Fruit fly (Drosophila melanogaster) whole organism, embryonic: Measurements from ENCODE around the gene CG7332.
A peak's percentile ranks its signal among the peaks of the same experiment; 100 is the strongest.

Experiments
- BEAF-32 ChIP-seq: fragments of 200-800 bp; sonication (Bioruptor generic); optimal IDR thresholded peaks from 3 replicates; lab custom pipeline; 2017; ENCODE audit warnings: missing biosample characterization, missing genetic modification characterization, mild to moderate bottlenecking, moderate library complexity, missing genetic modification reagents
- Bdp1 ChIP-seq: fragments of 200-800 bp; sonication (Bioruptor generic); optimal IDR thresholded peaks from 3 replicates; lab custom pipeline; 2016; ENCODE audit warnings: missing biosample characterization, missing genetic modification characterization
- CG10959 ChIP-seq: fragments of 200-800 bp; sonication (Bioruptor generic); IDR thresholded peaks from 2 replicates; pipeline ENCODE4 v1.3.6; 2022; ENCODE audit warnings: missing biosample characterization, missing genetic modification characterization
- CG11247 ChIP-seq: fragments of 200-800 bp; sonication (Bioruptor generic); IDR thresholded peaks from 2 replicates; pipeline ENCODE4 v1.3.6; 2022; ENCODE audit warnings: missing biosample characterization, missing genetic modification characterization
- CG12299 ChIP-seq: fragments of 200-800 bp; sonication (Bioruptor generic); optimal IDR thresholded peaks from 2 replicates; lab custom pipeline; 2018; ENCODE audit warnings: missing biosample characterization, mild to moderate bottlenecking, missing genetic modification characterization
- CG12659 ChIP-seq: fragments of 200-800 bp; sonication (Bioruptor generic); optimal IDR thresholded peaks from 3 replicates; lab custom pipeline; 2017; ENCODE audit warnings: mild to moderate bottlenecking, missing biosample characterization, missing genetic modification reagents, missing genetic modification characterization
- CG12942 ChIP-seq: fragments of 200-800 bp; sonication (Bioruptor generic); optimal IDR thresholded peaks from 3 replicates; lab custom pipeline; 2016; ENCODE audit warnings: missing biosample characterization, missing genetic modification characterization
- CG14667 ChIP-seq: fragments of 200-800 bp; sonication (Bioruptor generic); IDR thresholded peaks from 2 replicates; pipeline ENCODE4 v1.3.6; 2022; ENCODE audit warnings: missing biosample characterization, missing genetic modification characterization
- CG15073 ChIP-seq: fragments of 200-800 bp; sonication (Bioruptor generic); optimal IDR thresholded peaks from 2 replicates; lab custom pipeline; 2016; ENCODE audit warnings: missing biosample characterization, missing genetic modification characterization
- CG17912 ChIP-seq: fragments of 200-800 bp; sonication (Bioruptor generic); optimal IDR thresholded peaks from 2 replicates; lab custom pipeline; 2018; ENCODE audit warnings: missing biosample characterization, mild to moderate bottlenecking, missing genetic modification characterization
- CG2116 ChIP-seq: fragments of 200-800 bp; sonication (Bioruptor generic); optimal IDR thresholded peaks from 3 replicates; lab custom pipeline; 2018; ENCODE audit warnings: missing biosample characterization, mild to moderate bottlenecking, missing genetic modification characterization
- CG2120 ChIP-seq: fragments of 200-800 bp; sonication (Bioruptor generic); optimal IDR thresholded peaks from 3 replicates; lab custom pipeline; 2016; ENCODE audit warnings: missing biosample characterization, missing genetic modification characterization
- CG30020 ChIP-seq: fragments of 200-800 bp; optimal IDR thresholded peaks from 2 replicates; lab custom pipeline; 2019; ENCODE audit warnings: missing biosample characterization, mild to moderate bottlenecking, missing genetic modification characterization, moderate library complexity
- CG34224 ChIP-seq: fragments of 200-800 bp; sonication (Bioruptor generic); IDR thresholded peaks from 3 replicates; pipeline ENCODE4 v1.3.6; 2022; ENCODE audit warnings: missing biosample characterization, missing genetic modification characterization; ENCODE audit not compliant: partially characterized antibody
- CG4424 ChIP-seq: fragments of 200-800 bp; sonication (Bioruptor generic); optimal IDR thresholded peaks from 3 replicates; lab custom pipeline; 2016; ENCODE audit warnings: missing biosample characterization, missing genetic modification characterization
- CG7372 ChIP-seq: fragments of 200-800 bp; sonication (Bioruptor generic); IDR thresholded peaks from 2 replicates; pipeline ENCODE4 v1.3.6; 2022; ENCODE audit warnings: missing biosample characterization, missing genetic modification characterization
- CG8290 ChIP-seq, 3 experiments: fragments of 200-800 bp; sonication (Bioruptor generic); optimal IDR thresholded peaks; 2 replicates each; lab custom pipeline; 2016 to 2019; ENCODE audit warnings: missing biosample characterization in 3 of 3, missing genetic modification characterization in 3 of 3, mild to moderate bottlenecking in 2 of 3, moderate library complexity in 1 of 3
- CG9727 ChIP-seq: fragments of 200-800 bp; sonication (Bioruptor generic); optimal IDR thresholded peaks from 3 replicates; lab custom pipeline; 2017; ENCODE audit warnings: missing biosample characterization, mild to moderate bottlenecking, missing genetic modification characterization
- CHES-1-like ChIP-seq: fragments of 200-800 bp; sonication (Bioruptor generic); optimal IDR thresholded peaks from 2 replicates; lab custom pipeline; 2016; ENCODE audit warnings: missing biosample characterization, missing genetic modification characterization
- Dref ChIP-seq: fragments of 200-800 bp; sonication (Bioruptor generic); IDR thresholded peaks from 2 replicates; pipeline ENCODE4 v1.3.6; 2022; ENCODE audit warnings: missing biosample characterization, missing genetic modification characterization
- Eip74EF ChIP-seq, 2 experiments: fragments of 200-800 bp in 1 of 2; fragments of >200 bp in 1 of 2; sonication (Bioruptor generic) in 1 of 2; optimal IDR thresholded peaks; 2 replicates each; lab custom pipeline; 2017 to 2019; ENCODE audit warnings: missing biosample characterization in 2 of 2, missing genetic modification characterization in 2 of 2, mild to moderate bottlenecking in 1 of 2, moderate library complexity in 1 of 2
- Gug ChIP-seq: fragments of 200-800 bp; sonication (Bioruptor generic); IDR thresholded peaks from 4 replicates; pipeline ENCODE4 v1.3.6; 2022; ENCODE audit warnings: missing biosample characterization, missing genetic modification characterization
- HLH4C ChIP-seq: fragments of 200-800 bp; sonication (Bioruptor generic); IDR thresholded peaks from 3 replicates; pipeline ENCODE4 v1.3.6; 2022; ENCODE audit warnings: missing biosample characterization, missing genetic modification characterization; ENCODE audit not compliant: partially characterized antibody
- HmgD ChIP-seq: fragments of 200-800 bp; sonication (Bioruptor generic); optimal IDR thresholded peaks from 3 replicates; lab custom pipeline; 2016; ENCODE audit warnings: missing biosample characterization, missing genetic modification characterization
- HmgZ ChIP-seq: fragments of 200-800 bp; sonication (Bioruptor generic); optimal IDR thresholded peaks from 2 replicates; lab custom pipeline; 2018; ENCODE audit warnings: missing biosample characterization, mild to moderate bottlenecking, missing genetic modification characterization
- Hr51 ChIP-seq, 2 experiments: fragments of 200-800 bp; sonication (Bioruptor generic); optimal IDR thresholded peaks; 2 replicates in 1 of 2; 3 replicates in 1 of 2; lab custom pipeline; 2016 to 2018; ENCODE audit warnings: missing biosample characterization in 2 of 2, missing genetic modification characterization in 2 of 2, mild to moderate bottlenecking in 1 of 2, moderate library complexity in 1 of 2
- Jarid2 ChIP-seq: fragments of 200-800 bp; sonication (Bioruptor generic); optimal IDR thresholded peaks from 3 replicates; lab custom pipeline; 2017; ENCODE audit warnings: mild to moderate bottlenecking, missing biosample characterization, missing genetic modification reagents, missing genetic modification characterization
- MBD-R2 ChIP-seq: fragments of 200-800 bp; sonication (Bioruptor generic); IDR thresholded peaks from 2 replicates; pipeline ENCODE4 v1.3.6; 2022; ENCODE audit warnings: missing biosample characterization, missing genetic modification characterization
- NfI ChIP-seq: fragments of 200-800 bp; sonication (Bioruptor generic); optimal IDR thresholded peaks from 3 replicates; lab custom pipeline; 2018; ENCODE audit warnings: missing biosample characterization, mild to moderate bottlenecking, missing genetic modification characterization, moderate library complexity
- Scr ChIP-seq: fragments of 200-800 bp; sonication (Bioruptor generic); IDR thresholded peaks from 2 replicates; pipeline ENCODE4 v1.3.6; 2022; ENCODE audit warnings: missing biosample characterization, missing genetic modification characterization; ENCODE audit not compliant: partially characterized antibody
- dmrt11E ChIP-seq: fragments of 200-800 bp; sonication (Bioruptor generic); optimal IDR thresholded peaks from 3 replicates; lab custom pipeline; 2018; ENCODE audit warnings: missing biosample characterization, mild to moderate bottlenecking, missing genetic modification characterization, moderate library complexity
- ewg ChIP-seq: fragments of 200-800 bp; sonication (Bioruptor generic); optimal IDR thresholded peaks from 3 replicates; lab custom pipeline; 2017; ENCODE audit warnings: mild to moderate bottlenecking, missing biosample characterization, missing genetic modification reagents, missing genetic modification characterization
- ham ChIP-seq: fragments of 200-800 bp; sonication (Bioruptor generic); IDR thresholded peaks from 2 replicates; pipeline ENCODE4 v1.3.6; 2022; ENCODE audit warnings: missing biosample characterization, missing genetic modification characterization
- inv ChIP-seq: fragments of 200-800 bp; sonication (Bioruptor generic); IDR thresholded peaks from 2 replicates; pipeline ENCODE4 v1.3.6; 2022; ENCODE audit warnings: missing biosample characterization, missing genetic modification characterization; ENCODE audit not compliant: partially characterized antibody
- luna ChIP-seq: fragments of 200-800 bp; sonication (Bioruptor generic); optimal IDR thresholded peaks from 2 replicates; lab custom pipeline; 2016; ENCODE audit warnings: missing biosample characterization, missing genetic modification characterization
- nmo ChIP-seq: fragments of 200-800 bp; sonication (Bioruptor generic); optimal IDR thresholded peaks from 2 replicates; lab custom pipeline; 2018; ENCODE audit warnings: missing biosample characterization, mild to moderate bottlenecking, missing genetic modification characterization, moderate library complexity
- p53 ChIP-seq: fragments of 200-800 bp; sonication (Bioruptor generic); optimal IDR thresholded peaks from 2 replicates; lab custom pipeline; 2016; ENCODE audit warnings: missing biosample characterization, missing genetic modification characterization
- phol ChIP-seq: fragments of 200-800 bp; sonication (Bioruptor generic); optimal IDR thresholded peaks from 3 replicates; lab custom pipeline; 2018; ENCODE audit warnings: missing biosample characterization, mild to moderate bottlenecking, missing genetic modification characterization, moderate library complexity
- pum ChIP-seq: fragments of 200-800 bp; sonication (Bioruptor generic); optimal IDR thresholded peaks from 2 replicates; lab custom pipeline; 2016; ENCODE audit warnings: missing biosample characterization, missing genetic modification characterization
- pzg ChIP-seq: fragments of 200-800 bp; sonication (Bioruptor generic); optimal IDR thresholded peaks from 3 replicates; lab custom pipeline; 2018; ENCODE audit warnings: missing biosample characterization, mild to moderate bottlenecking, missing genetic modification characterization, moderate library complexity
- sna ChIP-seq: fragments of 200-800 bp; sonication (Bioruptor generic); IDR thresholded peaks from 2 replicates; pipeline ENCODE4 v1.3.6; 2022; ENCODE audit warnings: missing biosample characterization, missing genetic modification characterization; ENCODE audit not compliant: partially characterized antibody
- sob ChIP-seq: fragments of 200-800 bp; sonication (Bioruptor generic); IDR thresholded peaks from 2 replicates; pipeline ENCODE4 v1.3.6; 2022; ENCODE audit warnings: missing biosample characterization, missing genetic modification characterization
- ssp ChIP-seq: fragments of 200-800 bp; sonication (Bioruptor generic); IDR thresholded peaks from 2 replicates; pipeline ENCODE4 v1.3.6; 2022; ENCODE audit warnings: missing biosample characterization, missing genetic modification characterization
- tna ChIP-seq: fragments of 200-800 bp; sonication (Bioruptor generic); IDR thresholded peaks from 2 replicates; pipeline ENCODE4 v1.3.6; 2022; ENCODE audit warnings: missing biosample characterization, missing genetic modification characterization; ENCODE audit not compliant: partially characterized antibody
- tup ChIP-seq: fragments of 200-800 bp; sonication (Bioruptor generic); optimal IDR thresholded peaks from 2 replicates; lab custom pipeline; 2016; ENCODE audit warnings: missing biosample characterization, mild to moderate bottlenecking, missing genetic modification characterization, moderate library complexity
- vnd ChIP-seq: fragments of 200-800 bp; sonication (Bioruptor generic); IDR thresholded peaks from 3 replicates; pipeline ENCODE4 v1.3.6; 2022; ENCODE audit warnings: missing biosample characterization, missing genetic modification characterization; ENCODE audit not compliant: partially characterized antibody

Gene CG7332

DNA sequence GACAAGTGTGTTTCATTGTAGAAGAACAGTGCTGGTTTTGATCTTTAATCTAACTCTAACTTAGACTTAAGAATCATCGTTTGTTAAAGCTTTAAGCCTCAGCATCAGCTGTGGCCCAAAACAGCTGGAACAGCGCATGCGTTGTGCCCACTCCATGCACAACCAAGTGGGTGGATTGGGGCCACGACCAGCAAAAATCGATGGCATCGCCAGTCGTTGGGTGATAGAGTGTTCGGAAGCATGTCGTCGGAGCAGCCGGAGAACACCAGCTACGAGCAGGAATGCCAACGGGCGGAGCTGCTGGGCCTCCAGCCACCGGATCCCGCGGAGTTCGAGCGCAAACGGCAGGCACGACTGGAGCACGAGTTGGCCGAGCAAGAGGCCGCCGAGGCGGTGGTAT is 24.2 kb upstream of the CG7332 start, which contains the start of gene CG32544 (continued):
- TF ChIP-seq ewg (peak; percentile 82), CG17912 (GFP tag; lab: Kevin White, UChicago) (no peak), Bdp1 (GFP tag; lab: Kevin White, UChicago) (no peak), CG10959 (GFP tag; lab: Robert Waterston, UW) (no peak), luna (GFP tag; lab: Kevin White, UChicago) (no peak), CG4424 (GFP tag; lab: Kevin White, UChicago) (no peak), CG14667 (GFP tag; lab: Robert Waterston, UW) (no peak), Eip74EF (GFP tag; optimal IDR thresholded peaks at IDR 0.05; lab: Kevin White, UChicago) (no peak), CG11247 (GFP tag; lab: Robert Waterston, UW) (no peak), Hr51 (GFP tag; optimal IDR thresholded peaks at IDR 0.05; lab: Kevin White, UChicago) (peak in 1 of 2 experiments; percentile 22), CG30020 (tag; lab: Kevin White, UChicago) (no peak)
- TF ChIP-seq, all 482 proteins: peak for 6

DNA sequence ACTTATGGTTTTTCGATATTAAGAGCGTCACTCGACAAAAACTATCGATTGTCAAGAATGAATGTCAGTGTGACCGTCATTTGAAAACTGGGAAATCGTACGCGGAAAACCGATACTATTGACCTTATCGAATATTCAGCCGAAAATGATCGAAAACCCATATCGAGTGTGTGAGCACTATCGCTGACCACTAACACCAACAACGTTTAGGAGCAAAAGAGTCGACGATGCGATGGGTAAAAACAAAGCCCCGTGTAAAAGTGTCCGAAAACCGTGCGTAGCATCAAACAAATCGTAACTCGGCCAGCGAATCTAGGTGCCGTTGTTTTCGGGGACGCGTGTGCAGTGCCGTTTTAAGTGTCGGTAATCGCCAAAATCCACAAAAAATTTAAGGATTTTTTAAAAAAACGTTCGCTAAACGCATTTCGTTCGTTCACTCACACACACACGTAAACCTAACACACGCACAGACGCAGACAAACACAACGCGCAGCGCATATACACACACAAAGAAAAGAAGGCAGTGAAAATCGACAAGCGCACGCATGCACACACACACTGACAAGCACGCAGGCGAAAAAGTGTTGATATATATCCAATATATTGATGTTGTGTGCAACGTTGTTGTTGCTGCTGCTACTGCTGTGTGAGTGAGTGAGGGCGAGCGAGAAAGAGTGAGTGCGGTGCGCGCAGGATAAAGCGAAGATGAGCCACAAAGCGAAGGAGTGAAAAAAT is 20.4 kb upstream of the CG7332 start, which contains the start of the genes CG7326 and Dora:
CG7326 (minus strand) TSS at position 29 of the 735 bp plus-strand sequence.
Dora (plus strand) TSS at position 203 of the 735 bp plus-strand sequence.
- TF ChIP-seq pum (GFP tag; lab: Kevin White, UChicago) = no peak
- TF ChIP-seq phol (tag; lab: Kevin White, UChicago) = peak; percentile 12
- peak; percentile 81 for TF ChIP-seq CG2116
- peak; percentile 80 for TF ChIP-seq inv (GFP tag; lab: Robert Waterston, UW)
- TF ChIP-seq sna (GFP tag; lab: Robert Waterston, UW) = peak; percentile 90
- TF ChIP-seq tup (GFP tag; lab: Kevin White, UChicago) = no peak
- peak; percentile 92 for TF ChIP-seq p53 (GFP tag; lab: Kevin White, UChicago)
- no peak for TF ChIP-seq Gug (GFP tag; lab: Robert Waterston, UW)
- TF ChIP-seq Dref = peak; percentile 97
- TF ChIP-seq HmgD (GFP tag; lab: Kevin White, UChicago) = peak; percentile 16
- peak; percentile 31 for TF ChIP-seq HmgZ (tag; lab: Kevin White, UChicago)
- no peak for TF ChIP-seq CG15073 (GFP tag; lab: Kevin White, UChicago)
- peak; percentile 84 for TF ChIP-seq vnd (GFP tag; lab: Robert Waterston, UW)
- peak; percentile 50 for TF ChIP-seq ssp (GFP tag; lab: Robert Waterston, UW)
- TF ChIP-seq Scr (GFP tag; lab: Robert Waterston, UW) = peak; percentile 87
- no peak for TF ChIP-seq CG8290 (GFP tag; optimal IDR thresholded peaks at IDR 0.05; lab: Kevin White, UChicago)
- peak in 1 of 2 experiments; percentile 67 for TF ChIP-seq CG8290 (tag; optimal IDR thresholded peaks at IDR 0.05; lab: Kevin White, UChicago)
- peak; percentile 94 for TF ChIP-seq HLH4C (GFP tag; lab: Robert Waterston, UW)
- no peak for TF ChIP-seq CG12942 (GFP tag; lab: Kevin White, UChicago)
- TF ChIP-seq dmrt11E = peak; percentile 15
- TF ChIP-seq CG9727 (GFP tag; lab: Kevin White, UChicago) = no peak
- TF ChIP-seq pzg (GFP tag; lab: Kevin White, UChicago) = peak; percentile 97
- TF ChIP-seq NfI (GFP tag; lab: Kevin White, UChicago) = peak; percentile 8
- TF ChIP-seq BEAF-32 = peak; percentile 92
- peak; percentile 26; the same call in 1 of the 2 replicates for TF ChIP-seq sob (GFP tag; lab: Robert Waterston, UW)
- TF ChIP-seq CG7372 = no peak
- TF ChIP-seq CG2120 (GFP tag; lab: Kevin White, UChicago) = peak; percentile 25
- peak; percentile 29 for TF ChIP-seq Jarid2 (GFP tag; lab: Kevin White, UChicago)
- peak; percentile 92 for TF ChIP-seq tna (GFP tag; lab: Robert Waterston, UW)
- TF ChIP-seq CG12659 (GFP tag; lab: Kevin White, UChicago) = peak; percentile 75
- peak; percentile 82 for TF ChIP-seq MBD-R2 (GFP tag; lab: Robert Waterston, UW)
- TF ChIP-seq CHES-1-like (GFP tag; lab: Kevin White, UChicago) = peak; percentile 46
- TF ChIP-seq nmo (GFP tag; lab: Kevin White, UChicago) = peak; percentile 15
- TF ChIP-seq CG34224 = peak; percentile 94
- TF ChIP-seq ham (GFP tag; lab: Robert Waterston, UW) = no peak
- peak; percentile 16 for TF ChIP-seq CG12299 (tag; lab: Kevin White, UChicago)
